Worm (Caenorhabditis elegans): ENCODE measurements around the gene C05C8.1.

C05C8.1 gene

DNA sequence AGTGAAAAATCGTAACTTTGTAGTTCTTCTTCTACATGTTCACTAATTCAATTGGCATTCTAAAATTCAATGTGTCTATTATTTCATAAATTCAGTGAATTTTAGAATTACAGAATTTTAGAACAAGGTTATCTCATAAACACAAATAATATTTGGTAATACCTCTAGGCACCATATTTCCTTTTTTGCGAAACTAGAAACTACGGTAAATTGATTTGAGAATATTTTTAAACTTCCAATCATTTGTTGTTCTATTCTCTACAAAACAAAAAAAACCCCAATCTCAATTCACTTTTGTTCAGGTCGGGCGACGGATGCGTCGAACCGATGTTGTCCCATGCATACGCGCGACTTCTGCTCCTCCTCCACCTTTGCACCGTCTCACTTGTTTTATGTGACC, 39.6 kb upstream of the C05C8.1 start, which contains the start of gene F09G2.1:
Gene F09G2.1 (plus strand): TSS at position 301 of the 400 bp plus-strand sequence.
- TF ChIP-seq elt-2 (tag; optimal IDR thresholded peaks at IDR 0.05) (no peak), ceh-16 (tag; optimal IDR thresholded peaks at IDR 0.05) (no peak), lin-39 (tag; optimal IDR thresholded peaks at IDR 0.05) (no peak), ztf-11 (tag; optimal IDR thresholded peaks at IDR 0.05) (no peak), zag-1 (tag; optimal IDR thresholded peaks at IDR 0.05) (no peak), pha-4 (tag; optimal IDR thresholded peaks at IDR 0.05) (no peak)

DNA sequence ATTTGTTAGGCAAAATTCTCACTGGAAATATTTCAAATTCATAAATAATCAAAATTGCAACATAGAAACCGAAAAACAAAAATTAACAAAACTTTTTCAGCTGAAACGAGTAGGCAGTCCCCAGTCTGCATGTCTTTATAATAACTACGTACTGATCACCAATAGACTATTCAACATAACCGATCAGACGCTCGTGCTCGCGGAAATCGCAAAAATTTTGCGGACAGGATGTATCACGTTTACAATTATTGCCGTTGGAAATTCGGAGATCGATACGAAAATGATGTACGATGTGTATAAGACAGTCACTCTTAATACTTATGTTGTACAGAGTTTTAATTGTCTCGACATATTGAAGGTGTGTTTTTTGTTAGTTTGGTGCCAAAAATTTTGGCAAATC, 38.2 kb upstream of the C05C8.1 start:
- no peak for TF ChIP-seq elt-3 (tag; optimal IDR thresholded peaks at IDR 0.05)
- TF ChIP-seq fkh-2 (tag; optimal IDR thresholded peaks at IDR 0.05): no peak
- no peak for TF ChIP-seq unc-39 (tag; optimal IDR thresholded peaks at IDR 0.05)
- TF ChIP-seq sea-2 (GFP tag; optimal IDR thresholded peaks at IDR 0.05): no peak
- no peak for TF ChIP-seq lin-39 (tag; optimal IDR thresholded peaks at IDR 0.05)
- TF ChIP-seq unc-62 (GFP tag; optimal IDR thresholded peaks at IDR 0.05): no peak
- TF ChIP-seq hmg-11 (tag; optimal IDR thresholded peaks at IDR 0.05): no peak
- no peak for TF ChIP-seq nhr-23 (tag; optimal IDR thresholded peaks at IDR 0.05)
- no peak for TF ChIP-seq mdl-1 (tag; optimal IDR thresholded peaks at IDR 0.05)
- no peak for TF ChIP-seq elt-1 (tag; optimal IDR thresholded peaks at IDR 0.05)

DNA sequence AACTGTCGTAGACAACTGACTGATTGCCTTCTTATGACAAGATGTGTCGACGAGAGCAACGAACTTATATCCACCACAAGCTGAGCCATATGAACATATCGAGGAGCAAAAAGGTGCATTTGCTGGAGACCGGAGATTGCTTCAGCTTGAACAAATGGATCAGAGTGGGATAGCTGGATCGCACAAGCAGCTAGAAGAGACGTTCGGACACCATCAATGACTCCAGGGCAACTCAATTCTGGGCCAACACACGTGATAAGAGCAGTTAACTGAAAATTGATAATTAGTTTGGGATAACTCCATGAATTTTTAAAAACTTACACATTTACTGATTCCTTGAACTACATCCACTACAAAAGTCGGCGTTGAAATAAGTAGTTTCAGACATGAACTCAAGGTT, 30.6 kb upstream of the C05C8.1 start:
- no peak for TF ChIP-seq fkh-10 (GFP tag; optimal IDR thresholded peaks at IDR 0.05)
- TF ChIP-seq pha-4 (tag; optimal IDR thresholded peaks at IDR 0.05): no peak
- no peak for TF ChIP-seq ZK546.5 (tag; optimal IDR thresholded peaks at IDR 0.05)
- TF ChIP-seq mdl-1 (tag; optimal IDR thresholded peaks at IDR 0.05): no peak
- TF ChIP-seq egl-27 (tag; optimal IDR thresholded peaks at IDR 0.05): no peak
- TF ChIP-seq fkh-2 (tag; optimal IDR thresholded peaks at IDR 0.05): no peak
- TF ChIP-seq tbx-2 (tag; optimal IDR thresholded peaks at IDR 0.05): no peak
- TF ChIP-seq nhr-76 (tag; optimal IDR thresholded peaks at IDR 0.05): no peak
- TF ChIP-seq nhr-77 (tag; optimal IDR thresholded peaks at IDR 0.05): no peak
- TF ChIP-seq mml-1 (tag; optimal IDR thresholded peaks at IDR 0.05): no peak
- no peak for TF ChIP-seq lsy-12 (tag; optimal IDR thresholded peaks at IDR 0.05)
- no peak for TF ChIP-seq fos-1 (tag; optimal IDR thresholded peaks at IDR 0.05)
- TF ChIP-seq nhr-12 (tag; optimal IDR thresholded peaks at IDR 0.05): no peak
- TF ChIP-seq nfya-1 (tag; optimal IDR thresholded peaks at IDR 0.05; ENCODE audit: insufficient read depth): no peak
- no peak for TF ChIP-seq nhr-23 (tag; optimal IDR thresholded peaks at IDR 0.05)
- TF ChIP-seq nhr-67 (tag; optimal IDR thresholded peaks at IDR 0.05): no peak
- TF ChIP-seq ztf-4 (tag; optimal IDR thresholded peaks at IDR 0.05): no peak
- no peak for TF ChIP-seq hmg-11 (tag; optimal IDR thresholded peaks at IDR 0.05)
- TF ChIP-seq nhr-43 (tag; optimal IDR thresholded peaks at IDR 0.05; ENCODE audit: poor library complexity, severe bottlenecking): no peak

DNA sequence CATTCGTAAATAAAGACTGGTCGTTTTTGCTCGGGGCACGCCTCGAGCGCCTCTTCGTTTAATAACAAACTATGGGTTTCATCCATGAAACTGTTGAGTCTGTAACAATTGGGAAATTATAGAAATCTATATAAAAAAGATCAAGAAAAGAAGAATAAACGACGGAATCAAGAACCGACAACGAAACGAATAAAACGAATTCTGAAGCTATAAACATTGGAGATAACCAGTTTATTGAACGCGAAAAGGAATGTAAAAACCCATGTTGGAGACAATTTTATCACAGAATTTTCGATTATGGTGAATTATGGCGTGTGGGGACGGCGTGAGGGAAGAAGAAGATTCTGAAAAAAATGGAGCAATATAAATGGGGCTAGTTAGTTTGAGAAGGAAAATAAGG, 24.8 kb upstream of the C05C8.1 start, which contains the start of gene soap-1:
Gene soap-1 (minus strand): TSS at position 101 of the 400 bp plus-strand sequence.
- TF ChIP-seq ceh-9 (tag; optimal IDR thresholded peaks at IDR 0.05): no peak
- no peak for TF ChIP-seq elt-3 (tag; optimal IDR thresholded peaks at IDR 0.05)
- TF ChIP-seq ama-1 (optimal IDR thresholded peaks at IDR 0.05): no peak
- TF ChIP-seq lin-15B (tag; optimal IDR thresholded peaks at IDR 0.05): no peak
- no peak for TF ChIP-seq nhr-28 (tag; optimal IDR thresholded peaks at IDR 0.05)
- no peak for TF ChIP-seq ceh-28 (tag; optimal IDR thresholded peaks at IDR 0.05)
- no peak for TF ChIP-seq hmg-11 (tag; optimal IDR thresholded peaks at IDR 0.05)
- TF ChIP-seq ZK546.5 (tag; optimal IDR thresholded peaks at IDR 0.05): no peak

DNA sequence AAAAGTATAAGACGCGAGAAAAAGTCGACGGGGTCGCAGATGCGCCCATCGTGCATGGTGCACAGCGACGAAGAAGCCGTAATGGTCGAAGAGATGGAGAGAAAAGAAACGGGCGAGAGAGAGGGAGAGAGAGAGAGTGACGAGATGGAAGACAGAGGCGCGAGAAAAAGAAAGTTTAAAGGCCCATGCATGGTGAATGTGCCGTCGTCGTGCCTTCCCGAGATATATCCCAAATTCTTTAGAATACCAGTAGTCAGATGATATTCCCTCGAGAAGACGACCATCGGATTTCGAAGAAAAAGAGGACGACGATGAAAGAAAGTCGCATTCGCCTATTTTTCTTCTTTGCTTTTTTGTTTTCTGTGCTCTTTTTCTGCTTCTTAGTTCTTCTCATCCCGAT, 23.6 kb upstream of the C05C8.1 start:
- TF ChIP-seq lin-39 (tag; optimal IDR thresholded peaks at IDR 0.05) (peak; percentile 16), nfya-1 (tag; optimal IDR thresholded peaks at IDR 0.05; ENCODE audit: insufficient read depth) (peak; percentile 46), zag-1 (tag; optimal IDR thresholded peaks at IDR 0.05) (no peak), nhr-67 (tag; optimal IDR thresholded peaks at IDR 0.05) (no peak), lsy-12 (tag; optimal IDR thresholded peaks at IDR 0.05) (no peak), nhr-11 (tag; optimal IDR thresholded peaks at IDR 0.05) (no peak), nhr-28 (tag; optimal IDR thresholded peaks at IDR 0.05) (no peak), hmg-11 (tag; optimal IDR thresholded peaks at IDR 0.05) (peak; percentile 44), ZK546.5 (tag; optimal IDR thresholded peaks at IDR 0.05) (no peak), unc-62 (GFP tag; optimal IDR thresholded peaks at IDR 0.05) (no peak), nhr-25 (tag; optimal IDR thresholded peaks at IDR 0.05) (no peak), lin-15B (tag; optimal IDR thresholded peaks at IDR 0.05) (peak; percentile 28), snpc-4 (tag; optimal IDR thresholded peaks at IDR 0.05) (peak; percentile 11), mdl-1 (tag; optimal IDR thresholded peaks at IDR 0.05) (no peak), nhr-43 (tag; optimal IDR thresholded peaks at IDR 0.05; ENCODE audit: poor library complexity, severe bottlenecking) (no peak), daf-12 (tag; optimal IDR thresholded peaks at IDR 0.05) (no peak), ceh-16 (tag; optimal IDR thresholded peaks at IDR 0.05) (no peak), ama-1 (optimal IDR thresholded peaks at IDR 0.05) (no peak), mml-1 (tag; optimal IDR thresholded peaks at IDR 0.05) (no peak), elt-3 (tag; optimal IDR thresholded peaks at IDR 0.05) (no peak)
